Worm (Caenorhabditis elegans) whole organism, L1 larva: ENCODE data around the gene K07B1.4.
A peak's percentile ranks its signal among the peaks of the same experiment; 100 is the strongest.

Experiments used
- alr-1 ChIP-seq: fragments of 200-800 bp; sonication (Bioruptor generic); optimal IDR thresholded peaks from 2 replicates; lab custom pipeline; 2018; ENCODE audit warnings: borderline replicate concordance, mild to moderate bottlenecking, missing genetic modification characterization, missing compliant biosample characterization
- blmp-1 ChIP-seq: fragments of 150-350 bp; optimal IDR thresholded peaks from 2 replicates; lab custom pipeline; 2014; ENCODE audit warnings: missing biosample characterization, missing genetic modification characterization
- ceh-8 ChIP-seq: fragments of 200-800 bp; sonication (Bioruptor generic); optimal IDR thresholded peaks from 2 replicates; lab custom pipeline; 2018; ENCODE audit warnings: mild to moderate bottlenecking, missing genetic modification characterization, moderate library complexity, missing compliant biosample characterization
- elt-3 ChIP-seq, 6 experiments: fragments of 150-350 bp in 1 of 6; sonication (generic microtip); optimal IDR thresholded peaks; 2 replicates each; lab custom pipeline; 2017 to 2018; ENCODE audit warnings: missing biosample characterization in 6 of 6, missing genetic modification characterization in 6 of 6, inconsistent platforms in 1 of 6
- fkh-10 ChIP-seq: sonication (generic microtip); optimal IDR thresholded peaks from 2 replicates; lab custom pipeline; 2017; ENCODE audit warnings: missing biosample characterization, missing genetic modification reagents, missing genetic modification characterization
- fkh-4 ChIP-seq: sonication (generic microtip); optimal IDR thresholded peaks from 2 replicates; lab custom pipeline; 2016; ENCODE audit warnings: missing compliant biosample characterization, missing genetic modification characterization, borderline replicate concordance
- fos-1 ChIP-seq: fragments of 150-350 bp; optimal IDR thresholded peaks from 2 replicates; lab custom pipeline; 2014; ENCODE audit warnings: missing biosample characterization, missing genetic modification characterization
- lsy-2 ChIP-seq, 2 experiments: fragments of 150-350 bp; optimal IDR thresholded peaks; 2 replicates each; lab custom pipeline; 2014; ENCODE audit warnings: missing biosample characterization in 2 of 2, missing genetic modification characterization in 2 of 2
- nhr-71 ChIP-seq: sonication (generic microtip); optimal IDR thresholded peaks from 2 replicates; lab custom pipeline; 2016; ENCODE audit warnings: mild to moderate bottlenecking, missing genetic modification characterization, moderate library complexity, missing compliant biosample characterization
- nhr-77 ChIP-seq: fragments of 150-350 bp; optimal IDR thresholded peaks from 2 replicates; lab custom pipeline; 2014; ENCODE audit warnings: missing biosample characterization, missing genetic modification characterization
- pqm-1 ChIP-seq: sonication (generic microtip); optimal IDR thresholded peaks from 3 replicates; lab custom pipeline; 2017; ENCODE audit warnings: missing biosample characterization, missing genetic modification characterization
- snpc-4 ChIP-seq: fragments of 150-350 bp; optimal IDR thresholded peaks from 2 replicates; lab custom pipeline; 2014; ENCODE audit warnings: missing biosample characterization, missing genetic modification characterization
- swsn-7 ChIP-seq: sonication (generic microtip); optimal IDR thresholded peaks from 2 replicates; lab custom pipeline; 2016; ENCODE audit warnings: missing genetic modification characterization, missing compliant biosample characterization
- ztf-11 ChIP-seq, 2 experiments: sonication (generic microtip); optimal IDR thresholded peaks; 2 replicates each; lab custom pipeline; 2016 to 2017; ENCODE audit warnings: missing genetic modification characterization in 2 of 2, missing biosample characterization in 1 of 2, missing compliant biosample characterization in 1 of 2

DNA sequence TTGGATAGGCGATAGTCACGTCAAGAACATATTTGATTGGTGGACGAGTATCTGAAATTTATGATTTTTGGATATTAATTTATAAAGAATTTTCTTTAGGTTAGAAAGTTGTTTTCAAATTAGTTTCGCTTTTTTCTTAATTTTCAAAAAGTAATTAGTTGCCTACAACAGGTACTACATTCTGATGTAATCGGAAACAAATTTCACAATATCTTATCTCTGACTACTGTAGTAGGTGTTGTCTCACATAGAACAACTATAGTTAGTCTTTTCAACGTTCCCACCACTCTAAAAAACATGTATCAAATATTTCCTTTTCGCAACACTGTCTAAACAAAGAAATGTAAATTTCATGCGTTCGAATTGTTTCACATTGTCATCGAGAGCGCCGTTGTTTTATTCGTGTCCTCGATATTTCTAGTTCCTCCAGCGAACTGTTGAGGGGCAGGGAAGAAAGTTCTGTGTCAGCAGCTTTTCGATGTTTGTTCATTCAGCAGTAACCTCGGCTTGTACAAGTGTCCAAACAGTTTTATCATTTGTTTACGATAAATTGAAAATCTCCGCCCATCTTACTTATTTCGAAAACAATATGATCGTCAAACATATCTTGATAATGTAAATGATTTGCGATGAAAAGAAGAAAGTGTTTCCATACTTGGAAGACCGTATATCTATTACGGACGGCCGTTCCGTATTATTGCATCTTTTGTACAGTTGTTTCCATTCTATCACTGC, 642 bp downstream of the K07B1.4 start:
- TF ChIP-seq fos-1 (tag; lab: Kevin White, UChicago), result no peak
- TF ChIP-seq lsy-2 (tag; optimal IDR thresholded peaks at IDR 0.05; lab: Kevin White, UChicago), result no peak
- no peak for TF ChIP-seq pqm-1
- TF ChIP-seq swsn-7 (tag; lab: Kevin White, UChicago), result no peak
- no peak for TF ChIP-seq nhr-71 (tag; lab: Kevin White, UChicago)
- no peak for TF ChIP-seq alr-1 (tag; lab: Kevin White, UChicago)
- no peak for TF ChIP-seq fkh-10 (GFP tag; lab: Kevin White, UChicago)
- no peak for TF ChIP-seq fkh-4 (tag; lab: Kevin White, UChicago)
- TF ChIP-seq snpc-4 (tag; lab: Kevin White, UChicago), result no peak
- TF ChIP-seq ceh-8 (GFP tag; lab: Kevin White, UChicago), result no peak
- TF ChIP-seq elt-3 (tag; optimal IDR thresholded peaks at IDR 0.05; lab: Kevin White, UChicago), result no peak
- TF ChIP-seq ztf-11 (tag; optimal IDR thresholded peaks at IDR 0.05; lab: Kevin White, UChicago), result no peak
- TF ChIP-seq nhr-77 (tag; lab: Kevin White, UChicago), result no peak
- TF ChIP-seq blmp-1 (tag; lab: Kevin White, UChicago), result peak; percentile 36
